Fruit fly (Drosophila melanogaster): ENCODE results near the gene TfIIFalpha.

The TfIIFalpha gene

DNA sequence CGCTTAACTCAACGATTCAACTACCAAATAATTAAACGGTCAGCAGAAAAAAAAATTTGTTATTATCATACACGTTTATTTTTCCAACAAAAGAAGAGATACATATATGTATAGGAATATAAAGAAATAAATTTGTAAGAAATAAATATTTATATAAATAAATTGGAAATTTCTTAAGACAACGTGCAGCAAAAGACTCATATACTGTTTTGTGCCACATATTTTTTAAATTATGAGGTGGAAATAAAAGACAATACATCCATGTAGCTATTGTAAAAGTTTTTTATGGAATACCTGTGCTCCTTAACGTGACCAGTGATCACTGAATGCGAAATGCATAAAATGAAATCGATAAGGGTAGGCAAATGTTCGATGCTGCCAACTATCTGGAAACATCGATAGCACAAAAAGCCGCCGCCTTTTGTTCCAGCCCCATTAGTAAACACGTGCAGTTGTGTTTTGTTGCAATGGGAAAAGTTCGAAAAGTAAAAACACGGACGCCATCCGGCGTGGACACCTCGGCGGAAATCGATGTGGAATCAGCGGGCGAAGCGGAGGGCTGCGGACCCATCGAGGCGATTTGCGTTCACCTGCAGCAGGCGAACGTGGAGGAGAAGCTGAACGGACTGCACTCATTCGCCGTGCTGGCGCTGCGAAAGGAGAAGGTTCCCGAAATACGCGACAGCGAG, 11.6 kb upstream of the TfIIFalpha start, which contains the start of gene CG10286 (continued):
- TF ChIP-seq CG13624 (GFP tag; optimal IDR thresholded peaks at IDR 0.05) (peak; percentile 13), grau (tag; optimal IDR thresholded peaks at IDR 0.05) (peak; percentile 38), stwl (tag; optimal IDR thresholded peaks at IDR 0.05) (peak; percentile 3), Atf3 (GFP tag; optimal IDR thresholded peaks at IDR 0.05) (no peak), CG3281 (GFP tag; optimal IDR thresholded peaks at IDR 0.05) (peak; percentile 33), Abd-B (GFP tag; optimal IDR thresholded peaks at IDR 0.05) (no peak), CG7745 (tag; optimal IDR thresholded peaks at IDR 0.05) (no peak), Med (GFP tag) (peak; percentile 82), CG11093 (GFP tag; IDR thresholded peaks at IDR 0.05) (no peak; the same call in 2 of the 3 replicates), sna (GFP tag; IDR thresholded peaks at IDR 0.05; ENCODE audit: partially characterized antibody) (no peak; the same call in none of the 2 replicates), dan (GFP tag; IDR thresholded peaks at IDR 0.05) (no peak), Blimp-1 (GFP tag; optimal IDR thresholded peaks at IDR 0.05) (no peak), CG34224 (GFP tag; IDR thresholded peaks at IDR 0.05; ENCODE audit: partially characterized antibody) (peak; percentile 76), sob (GFP tag; IDR thresholded peaks at IDR 0.05) (peak; percentile 67), B-H1 (GFP tag; IDR thresholded peaks at IDR 0.05) (peak; percentile 44; the same call in 1 of the 3 replicates), bigmax (GFP tag; optimal IDR thresholded peaks at IDR 0.05) (no peak), CG10462 (GFP tag; optimal IDR thresholded peaks at IDR 0.05) (peak; percentile 13), Doc2 (GFP tag; IDR thresholded peaks at IDR 0.05) (no peak), cwo (GFP tag; optimal IDR thresholded peaks at IDR 0.05) (peak; percentile 76), Dek (tag; optimal IDR thresholded peaks at IDR 0.05) (peak; percentile 47), sens-2 (GFP tag; IDR thresholded peaks at IDR 0.05) (no peak), fd3F (GFP tag; optimal IDR thresholded peaks at IDR 0.05) (no peak), CG1832 (GFP tag; optimal IDR thresholded peaks at IDR 0.05) (no peak), exex (tag; optimal IDR thresholded peaks at IDR 0.05) (peak; percentile 15), CG4820 (GFP tag; optimal IDR thresholded peaks at IDR 0.05) (no peak), trh (GFP tag; optimal IDR thresholded peaks at IDR 0.05) (no peak), CG15601 (tag; optimal IDR thresholded peaks at IDR 0.05) (peak; percentile 40), Sox100B (GFP tag; optimal IDR thresholded peaks at IDR 0.05) (no peak), D19A (tag; optimal IDR thresholded peaks at IDR 0.05) (no peak), CG5953 (GFP tag; IDR thresholded peaks at IDR 0.05) (no peak), CG7357 (GFP tag; IDR thresholded peaks at IDR 0.05) (0 out of 3 replicates have a peak, but pooled peaks have one; percentile 6), kah (GFP tag; optimal IDR thresholded peaks at IDR 0.05) (no peak), br (optimal IDR thresholded peaks at IDR 0.05) (no peak), Atf6 (GFP tag; IDR thresholded peaks at IDR 0.05) (no peak), CG6175 (GFP tag; IDR thresholded peaks at IDR 0.05) (no peak), CG14710 (tag; optimal IDR thresholded peaks at IDR 0.05) (peak; percentile 35), CG10431 (GFP tag; optimal IDR thresholded peaks at IDR 0.05) (peak; percentile 46), CG8944 (GFP tag; optimal IDR thresholded peaks at IDR 0.05) (no peak), CG8281 (tag; optimal IDR thresholded peaks at IDR 0.05) (no peak), gsb-n (tag; optimal IDR thresholded peaks at IDR 0.05) (no peak), CG10979 (tag; optimal IDR thresholded peaks at IDR 0.05) (peak; percentile 24), HmgD (GFP tag; optimal IDR thresholded peaks at IDR 0.05) (peak; percentile 34), jing (GFP tag; optimal IDR thresholded peaks at IDR 0.05) (no peak), CG18619 (GFP tag; optimal IDR thresholded peaks at IDR 0.05) (no peak), CG7963 (GFP tag; IDR thresholded peaks at IDR 0.05; ENCODE audit: partially characterized antibody) (peak; percentile 76; the same call in 1 of the 3 replicates), Doc3 (GFP tag; IDR thresholded peaks at IDR 0.05; ENCODE audit: partially characterized antibody) (peak; percentile 51; the same call in 2 of the 3 replicates), Hr3 (GFP tag; optimal IDR thresholded peaks at IDR 0.05) (peak; percentile 20), hb (GFP tag; IDR thresholded peaks at IDR 0.05; ENCODE audit: partially characterized antibody) (peak; percentile 13; the same call in 1 of the 3 replicates), Dll (GFP tag; IDR thresholded peaks at IDR 0.05; ENCODE audit: partially characterized antibody) (peak; percentile 62; the same call in 3 of the 4 replicates)

Measured in whole organism, embryonic.